Fruit fly (Drosophila melanogaster) whole organism, embryonic: ENCODE measurements around the gene CG34028.

Experiments used
- Abd-B ChIP-seq: fragments of 200-800 bp; sonication (Bioruptor generic); optimal IDR thresholded peaks from 2 replicates; lab custom pipeline; 2018; ENCODE audit warnings: missing biosample characterization, mild to moderate bottlenecking, missing genetic modification characterization, moderate library complexity
- Blimp-1 ChIP-seq: fragments of 200-800 bp; sonication (Bioruptor generic); optimal IDR thresholded peaks from 3 replicates; lab custom pipeline; 2018; ENCODE audit warnings: missing biosample characterization, missing genetic modification characterization, mild to moderate bottlenecking, moderate library complexity, missing genetic modification reagents
- CG11398 ChIP-seq: fragments of 200-800 bp; sonication (Bioruptor generic); optimal IDR thresholded peaks from 2 replicates; lab custom pipeline; 2016; ENCODE audit warnings: missing biosample characterization, missing genetic modification characterization
- CG11723 ChIP-seq: fragments of 200-800 bp; sonication (Bioruptor generic); optimal IDR thresholded peaks from 2 replicates; lab custom pipeline; 2017; ENCODE audit warnings: missing biosample characterization, mild to moderate bottlenecking, missing genetic modification characterization
- CG12744 ChIP-seq: fragments of 200-800 bp; sonication (Bioruptor generic); optimal IDR thresholded peaks from 2 replicates; lab custom pipeline; 2016; ENCODE audit warnings: missing biosample characterization, missing genetic modification characterization
- CG12769 ChIP-seq: fragments of 200-800 bp; sonication (Bioruptor generic); optimal IDR thresholded peaks from 2 replicates; lab custom pipeline; 2019; ENCODE audit warnings: missing biosample characterization, mild to moderate bottlenecking, missing genetic modification characterization, moderate library complexity
- CG12942 ChIP-seq: fragments of 200-800 bp; sonication (Bioruptor generic); optimal IDR thresholded peaks from 3 replicates; lab custom pipeline; 2016; ENCODE audit warnings: missing biosample characterization, missing genetic modification characterization
- CG14860 ChIP-seq: fragments of 200-800 bp; sonication (Bioruptor generic); IDR thresholded peaks from 3 replicates; pipeline ENCODE4 v1.3.6; 2022; ENCODE audit warnings: missing biosample characterization, missing genetic modification characterization; ENCODE audit not compliant: partially characterized antibody
- CG1529 ChIP-seq: fragments of 200-800 bp; sonication (Bioruptor generic); optimal IDR thresholded peaks from 3 replicates; lab custom pipeline; 2018; ENCODE audit warnings: missing biosample characterization, missing genetic modification characterization
- CG15479 ChIP-seq: fragments of 200-800 bp; sonication (Bioruptor generic); optimal IDR thresholded peaks from 3 replicates; lab custom pipeline; 2019; ENCODE audit warnings: missing biosample characterization, mild to moderate bottlenecking, missing genetic modification characterization, moderate library complexity
- CG1602 ChIP-seq: fragments of 200-800 bp; sonication (Bioruptor generic); optimal IDR thresholded peaks from 3 replicates; lab custom pipeline; 2016; ENCODE audit warnings: missing biosample characterization, missing genetic modification characterization
- CG17385 ChIP-seq: fragments of 200-800 bp; sonication (Bioruptor generic); optimal IDR thresholded peaks from 3 replicates; lab custom pipeline; 2018; ENCODE audit warnings: missing biosample characterization, mild to moderate bottlenecking, missing genetic modification characterization
- CG2678 ChIP-seq: fragments of 200-800 bp; sonication (Bioruptor generic); optimal IDR thresholded peaks from 3 replicates; lab custom pipeline; 2019; ENCODE audit warnings: missing biosample characterization, mild to moderate bottlenecking, missing genetic modification characterization, moderate library complexity
- CG31224 ChIP-seq: fragments of 200-800 bp; sonication (Bioruptor generic); IDR thresholded peaks from 2 replicates; pipeline ENCODE4 v1.3.6; 2022; ENCODE audit warnings: missing biosample characterization, missing genetic modification characterization
- CG32767 ChIP-seq: fragments of 200-800 bp; sonication (Bioruptor generic); IDR thresholded peaks from 2 replicates; pipeline ENCODE4 v1.3.6; 2022; ENCODE audit warnings: missing biosample characterization, missing genetic modification characterization
- CG4328 ChIP-seq: fragments of 200-800 bp; sonication (Bioruptor generic); optimal IDR thresholded peaks from 3 replicates; lab custom pipeline; 2017; ENCODE audit warnings: missing biosample characterization, missing genetic modification reagents, missing genetic modification characterization
- CG5180 ChIP-seq: fragments of 200-800 bp; sonication (Bioruptor generic); optimal IDR thresholded peaks from 3 replicates; lab custom pipeline; 2017; ENCODE audit warnings: missing biosample characterization, missing genetic modification characterization, mild to moderate bottlenecking, moderate library complexity, missing genetic modification reagents
- CG6689 ChIP-seq: fragments of 200-800 bp; sonication (Bioruptor generic); IDR thresholded peaks from 2 replicates; pipeline ENCODE4 v1.3.6; 2022; ENCODE audit warnings: missing biosample characterization, missing genetic modification characterization
- CG7556 ChIP-seq: fragments of 200-800 bp; sonication (Bioruptor generic); optimal IDR thresholded peaks from 2 replicates; lab custom pipeline; 2017; ENCODE audit warnings: missing biosample characterization, mild to moderate bottlenecking, missing genetic modification characterization
- CG7786 ChIP-seq: fragments of 200-800 bp; sonication (Bioruptor generic); optimal IDR thresholded peaks from 2 replicates; lab custom pipeline; 2016; ENCODE audit warnings: missing biosample characterization, missing genetic modification characterization
- CG8478 ChIP-seq: fragments of >200 bp; optimal IDR thresholded peaks from 2 replicates; lab custom pipeline; 2018
- CG8765 ChIP-seq: fragments of 200-800 bp; sonication (Bioruptor generic); IDR thresholded peaks from 2 replicates; pipeline ENCODE4 v1.3.6; 2022; ENCODE audit warnings: missing biosample characterization, missing genetic modification characterization
- CoRest ChIP-seq: fragments of 200-800 bp; sonication (Bioruptor generic); optimal IDR thresholded peaks from 3 replicates; lab custom pipeline; 2018; ENCODE audit warnings: missing biosample characterization, mild to moderate bottlenecking, missing genetic modification characterization, moderate library complexity
- D ChIP-seq, 2 experiments: fragments of 200-800 bp in 1 of 2; fragments of >200 bp in 1 of 2; sonication (Bioruptor generic) in 1 of 2; optimal IDR thresholded peaks; 2 replicates in 1 of 2; 3 replicates in 1 of 2; lab custom pipeline; 2017; ENCODE audit warnings: mild to moderate bottlenecking in 1 of 2, missing biosample characterization in 1 of 2, missing genetic modification characterization in 1 of 2, missing genetic modification reagents in 1 of 2
- Fer3 ChIP-seq: fragments of 200-800 bp; sonication (Bioruptor generic); optimal IDR thresholded peaks from 2 replicates; lab custom pipeline; 2018; ENCODE audit warnings: missing biosample characterization, mild to moderate bottlenecking, missing genetic modification characterization, moderate library complexity
- HLH4C ChIP-seq: fragments of 200-800 bp; sonication (Bioruptor generic); IDR thresholded peaks from 3 replicates; pipeline ENCODE4 v1.3.6; 2022; ENCODE audit warnings: missing biosample characterization, missing genetic modification characterization; ENCODE audit not compliant: partially characterized antibody
- MBD-R2 ChIP-seq: fragments of 200-800 bp; sonication (Bioruptor generic); IDR thresholded peaks from 2 replicates; pipeline ENCODE4 v1.3.6; 2022; ENCODE audit warnings: missing biosample characterization, missing genetic modification characterization
- Med ChIP-seq: fragments of 200-800 bp; sonication (Bioruptor generic); peaks from one replicate; lab custom pipeline; 2016; ENCODE audit warnings: missing biosample characterization, missing genetic modification characterization, mild to moderate bottlenecking, inconsistent platforms, moderate library complexity
- Neu2 ChIP-seq: fragments of 200-800 bp; sonication (Bioruptor generic); optimal IDR thresholded peaks from 3 replicates; lab custom pipeline; 2016; ENCODE audit warnings: missing biosample characterization, missing genetic modification characterization, borderline replicate concordance
- NfI ChIP-seq: fragments of 200-800 bp; sonication (Bioruptor generic); optimal IDR thresholded peaks from 3 replicates; lab custom pipeline; 2018; ENCODE audit warnings: missing biosample characterization, mild to moderate bottlenecking, missing genetic modification characterization, moderate library complexity
- Ptx1 ChIP-seq: fragments of 200-800 bp; sonication (Bioruptor generic); IDR thresholded peaks from 2 replicates; pipeline ENCODE4 v1.3.6; 2022; ENCODE audit warnings: missing biosample characterization, missing genetic modification characterization
- Ssrp ChIP-seq: fragments of 200-800 bp; sonication (Bioruptor generic); optimal IDR thresholded peaks from 2 replicates; lab custom pipeline; 2018; ENCODE audit warnings: missing biosample characterization, mild to moderate bottlenecking, missing genetic modification characterization, moderate library complexity
- TFAM ChIP-seq: fragments of 200-800 bp; sonication (Bioruptor generic); optimal IDR thresholded peaks from 2 replicates; lab custom pipeline; 2017; ENCODE audit warnings: missing biosample characterization, missing genetic modification characterization, inconsistent platforms
- ap ChIP-seq: fragments of 200-800 bp; sonication (Bioruptor generic); IDR thresholded peaks from 2 replicates; pipeline ENCODE4 v1.3.6; 2022; ENCODE audit warnings: missing biosample characterization, missing genetic modification characterization
- ase ChIP-seq: fragments of 200-800 bp; sonication (Bioruptor generic); IDR thresholded peaks from 3 replicates; pipeline ENCODE4 v1.3.6; 2022; ENCODE audit warnings: missing biosample characterization, missing genetic modification characterization
- dmrt99B ChIP-seq: fragments of 200-800 bp; sonication (Bioruptor generic); optimal IDR thresholded peaks from 2 replicates; lab custom pipeline; 2018; ENCODE audit warnings: missing biosample characterization, mild to moderate bottlenecking, missing genetic modification characterization, moderate library complexity
- dysf ChIP-seq: fragments of 200-800 bp; sonication (Bioruptor generic); IDR thresholded peaks from 3 replicates; pipeline ENCODE4 v1.3.6; 2022; ENCODE audit warnings: missing biosample characterization, missing genetic modification characterization
- exex ChIP-seq: fragments of 200-800 bp; sonication (Bioruptor generic); optimal IDR thresholded peaks from 4 replicates; lab custom pipeline; 2018; ENCODE audit warnings: missing biosample characterization, mild to moderate bottlenecking, missing genetic modification characterization, moderate library complexity
- gsb ChIP-seq: fragments of 200-800 bp; sonication (Bioruptor generic); IDR thresholded peaks from 2 replicates; pipeline ENCODE4 v1.3.6; 2022; ENCODE audit warnings: missing biosample characterization, missing genetic modification characterization
- inv ChIP-seq: fragments of 200-800 bp; sonication (Bioruptor generic); IDR thresholded peaks from 2 replicates; pipeline ENCODE4 v1.3.6; 2022; ENCODE audit warnings: missing biosample characterization, missing genetic modification characterization; ENCODE audit not compliant: partially characterized antibody
- jumu ChIP-seq: fragments of 200-800 bp; sonication (Bioruptor generic); optimal IDR thresholded peaks from 3 replicates; lab custom pipeline; 2016; ENCODE audit warnings: missing biosample characterization, missing genetic modification characterization
- maf-S ChIP-seq: fragments of 200-800 bp; sonication (Bioruptor generic); optimal IDR thresholded peaks from 2 replicates; lab custom pipeline; 2016; ENCODE audit warnings: missing biosample characterization, missing genetic modification characterization
- mam ChIP-seq: fragments of 200-800 bp; sonication (Bioruptor generic); optimal IDR thresholded peaks from 3 replicates; lab custom pipeline; 2016; ENCODE audit warnings: missing biosample characterization, missing genetic modification characterization
- repo ChIP-seq: fragments of 200-800 bp; sonication (Bioruptor generic); optimal IDR thresholded peaks from 2 replicates; lab custom pipeline; 2016; ENCODE audit warnings: missing biosample characterization, missing genetic modification characterization
- sisA ChIP-seq: fragments of 200-800 bp; sonication (Bioruptor generic); IDR thresholded peaks from 2 replicates; pipeline ENCODE4 v1.3.6; 2022; ENCODE audit warnings: missing biosample characterization, missing genetic modification characterization
- tin ChIP-seq: fragments of 200-800 bp; sonication (Bioruptor generic); optimal IDR thresholded peaks from 3 replicates; lab custom pipeline; 2016; ENCODE audit warnings: missing biosample characterization, missing genetic modification characterization
- toy ChIP-seq: fragments of 200-800 bp; sonication (Bioruptor generic); IDR thresholded peaks from 2 replicates; pipeline ENCODE4 v1.3.6; 2022; ENCODE audit warnings: missing biosample characterization, missing genetic modification characterization
- twi ChIP-seq: fragments of 200-800 bp; optimal IDR thresholded peaks from 2 replicates; lab custom pipeline; 2019; ENCODE audit warnings: missing biosample characterization, mild to moderate bottlenecking, missing genetic modification characterization, moderate library complexity
- usp ChIP-seq: fragments of >200 bp; optimal IDR thresholded peaks from 2 replicates; lab custom pipeline; 2017; ENCODE audit warnings: missing biosample characterization, missing genetic modification characterization
- zf30C ChIP-seq: fragments of 200-800 bp; sonication (Bioruptor generic); optimal IDR thresholded peaks from 3 replicates; lab custom pipeline; 2018; ENCODE audit warnings: missing biosample characterization, mild to moderate bottlenecking, missing genetic modification characterization

CG34028 gene

DNA sequence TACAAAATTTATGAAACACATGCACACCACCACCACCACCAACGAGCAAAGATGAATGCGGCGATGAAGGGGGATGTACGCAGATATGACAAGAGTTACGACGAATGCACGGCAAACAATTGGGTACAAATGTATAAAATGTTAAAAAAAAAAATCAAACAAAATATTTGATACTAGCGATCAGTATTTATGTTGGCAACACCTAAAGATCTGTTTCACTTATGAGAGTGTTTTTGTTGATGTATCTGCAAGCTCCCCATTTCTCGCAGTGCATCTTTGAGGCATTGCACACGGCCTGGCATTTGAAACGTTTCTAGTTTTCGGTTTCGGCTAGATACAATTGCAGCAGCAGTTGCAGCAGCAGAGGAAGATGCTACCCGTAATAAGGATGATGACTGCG, 24.5 kb upstream of the CG34028 start (continued):
- TF ChIP-seq CG14860 (no peak), inv (GFP tag; lab: Robert Waterston, UW) (no peak), CG7786 (GFP tag; lab: Kevin White, UChicago) (peak; percentile 51), Neu2 (peak; percentile 28), dysf (peak; percentile 69), CoRest (tag; lab: Kevin White, UChicago) (peak; percentile 73), toy (GFP tag; lab: Robert Waterston, UW) (no peak), Fer3 (tag; lab: Kevin White, UChicago) (peak; percentile 46), CG1602 (GFP tag; lab: Kevin White, UChicago) (peak; percentile 65), CG31224 (GFP tag; lab: Robert Waterston, UW) (peak; percentile 50; the same call in 1 of the 2 replicates), CG1529 (GFP tag; lab: Kevin White, UChicago) (peak; percentile 69), exex (tag; lab: Kevin White, UChicago) (no peak), NfI (peak; percentile 48), CG2678 (peak; percentile 75), repo (GFP tag; lab: Kevin White, UChicago) (peak; percentile 51), CG32767 (GFP tag; lab: Robert Waterston, UW) (peak; percentile 69), gsb (GFP tag; lab: Robert Waterston, UW) (no peak), mam (GFP tag; lab: Kevin White, UChicago) (peak; percentile 62), Blimp-1 (GFP tag; lab: Kevin White, UChicago) (peak; percentile 80), D (optimal IDR thresholded peaks at IDR 0.05; lab: Kevin White, UChicago) (no peak), D (GFP tag; optimal IDR thresholded peaks at IDR 0.05; lab: Kevin White, UChicago) (peak; percentile 82), jumu (peak; percentile 78), CG11723 (peak; percentile 67), Ssrp (peak; percentile 76), CG7556 (peak; percentile 73), CG15479 (GFP tag; lab: Kevin White, UChicago) (no peak), zf30C (GFP tag; lab: Kevin White, UChicago) (peak; percentile 86), ase (GFP tag; lab: Robert Waterston, UW) (0 out of 3 replicates have a peak, but pooled peaks have one; percentile 27), CG4328 (GFP tag; lab: Kevin White, UChicago) (no peak), ap (GFP tag; lab: Robert Waterston, UW) (peak; percentile 61), CG17385 (peak; percentile 60), twi (tag; lab: Kevin White, UChicago) (peak; percentile 33), CG11398 (GFP tag; lab: Kevin White, UChicago) (peak; percentile 54), usp (GFP tag; lab: Kevin White, UChicago) (no peak), CG6689 (GFP tag; lab: Robert Waterston, UW) (peak; percentile 76), tin (GFP tag; lab: Kevin White, UChicago) (peak; percentile 87), CG12942 (peak; percentile 66), dmrt99B (tag; lab: Kevin White, UChicago) (peak; percentile 76), CG12769 (tag; lab: Kevin White, UChicago) (peak; percentile 28), Ptx1 (GFP tag; lab: Robert Waterston, UW) (peak; percentile 76), MBD-R2 (GFP tag; lab: Robert Waterston, UW) (no peak), CG8478 (lab: Kevin White, UChicago) (no peak), Med (GFP tag; lab: Kevin White, UChicago) (peak; percentile 95), sisA (GFP tag; lab: Robert Waterston, UW) (peak; percentile 82), TFAM (GFP tag; lab: Kevin White, UChicago) (peak; percentile 1), Abd-B (peak; percentile 75), CG8765 (GFP tag; lab: Robert Waterston, UW) (peak; percentile 72), CG12744 (GFP tag; lab: Kevin White, UChicago) (peak; percentile 9), HLH4C (no peak), CG5180 (GFP tag; lab: Kevin White, UChicago) (peak; percentile 50), maf-S (peak; percentile 72)
